Worm (Caenorhabditis elegans): ENCODE data around the gene Y97E10C.1.

The Y97E10C.1 gene

ce11 chrV:7728003-7728678, 538 bp upstream of the Y97E10C.1 start:
- 0 out of 2 replicates have a peak, but pooled peaks have one; percentile 36 for TF ChIP-seq klf-2 (GFP tag; conservative IDR thresholded peaks at IDR 0.05)
- no peak for TF ChIP-seq med-1 (GFP tag; optimal IDR thresholded peaks at IDR 0.05; ENCODE audit: insufficient read depth)
- TF ChIP-seq ztf-29 (GFP tag; IDR thresholded peaks at IDR 0.05): no peak
- 0 out of 2 replicates have a peak, but pooled peaks have one; percentile 41 for TF ChIP-seq flt-1 (GFP tag; IDR thresholded peaks at IDR 0.05)
- TF ChIP-seq cog-1 (tag; optimal IDR thresholded peaks at IDR 0.05): peak; percentile 48

ce11 chrV:7730488-7730887, 1.8 kb downstream of the Y97E10C.1 start:
- TF ChIP-seq med-1 (GFP tag; optimal IDR thresholded peaks at IDR 0.05; ENCODE audit: insufficient read depth) (no peak), ztf-29 (GFP tag; IDR thresholded peaks at IDR 0.05) (no peak), tab-1 (GFP tag; IDR thresholded peaks at IDR 0.05) (no peak), klf-2 (GFP tag; conservative IDR thresholded peaks at IDR 0.05) (0 out of 2 replicates have a peak, but pooled peaks have one; percentile 36), T22C8.4 (GFP tag; IDR thresholded peaks at IDR 0.05) (no peak), ref-1 (GFP tag; conservative IDR thresholded peaks at IDR 0.05) (no peak), flt-1 (GFP tag; IDR thresholded peaks at IDR 0.05) (peak; percentile 77; the same call in 1 of the 2 replicates), ztf-23 (GFP tag; IDR thresholded peaks at IDR 0.05) (no peak), cog-1 (tag; optimal IDR thresholded peaks at IDR 0.05) (no peak)

ce11 chrV:7733240-7733765, 4.6 kb downstream of the Y97E10C.1 start:
- TF ChIP-seq flt-1 (GFP tag; IDR thresholded peaks at IDR 0.05) (no peak), T22C8.4 (GFP tag; IDR thresholded peaks at IDR 0.05) (no peak), cog-1 (tag; optimal IDR thresholded peaks at IDR 0.05) (no peak), tab-1 (GFP tag; IDR thresholded peaks at IDR 0.05) (no peak), ztf-29 (GFP tag; IDR thresholded peaks at IDR 0.05) (no peak), ref-1 (GFP tag; conservative IDR thresholded peaks at IDR 0.05) (no peak), med-1 (GFP tag; optimal IDR thresholded peaks at IDR 0.05; ENCODE audit: insufficient read depth) (no peak), ztf-23 (GFP tag; IDR thresholded peaks at IDR 0.05) (no peak), klf-2 (GFP tag; conservative IDR thresholded peaks at IDR 0.05) (no peak)

- TF ChIP-seq cog-1 (tag; optimal IDR thresholded peaks at IDR 0.05) (peak; percentile 42), tab-1 (GFP tag; IDR thresholded peaks at IDR 0.05) (no peak), ref-1 (GFP tag; conservative IDR thresholded peaks at IDR 0.05) (no peak), ztf-23 (GFP tag; IDR thresholded peaks at IDR 0.05) (peak; percentile 62), ztf-29 (GFP tag; IDR thresholded peaks at IDR 0.05) (no peak), flt-1 (GFP tag; IDR thresholded peaks at IDR 0.05) (peak; percentile 41; the same call in 1 of the 2 replicates)
These were observed 6.2 kb downstream of the Y97E10C.1 start, which contains the start of gene clic-1 for ce11 chrV:7734909-7735308. clic-1 (minus strand) TSS chrV:7734911.

- TF ChIP-seq ztf-23 (GFP tag; IDR thresholded peaks at IDR 0.05): no peak
- TF ChIP-seq klf-2 (GFP tag; conservative IDR thresholded peaks at IDR 0.05): no peak
- no peak for TF ChIP-seq tab-1 (GFP tag; IDR thresholded peaks at IDR 0.05)
- no peak for TF ChIP-seq cog-1 (tag; optimal IDR thresholded peaks at IDR 0.05)
- no peak for TF ChIP-seq med-1 (GFP tag; optimal IDR thresholded peaks at IDR 0.05; ENCODE audit: insufficient read depth)
- no peak for TF ChIP-seq flt-1 (GFP tag; IDR thresholded peaks at IDR 0.05)
- TF ChIP-seq T22C8.4 (GFP tag; IDR thresholded peaks at IDR 0.05): no peak
- TF ChIP-seq ztf-29 (GFP tag; IDR thresholded peaks at IDR 0.05): no peak
- TF ChIP-seq ref-1 (GFP tag; conservative IDR thresholded peaks at IDR 0.05): no peak
These were observed 6.6 kb downstream of the Y97E10C.1 start, which contains the start of gene srr-10 for ce11 chrV:7735319-7735718. srr-10 (plus strand) TSS chrV:7735619.

ce11 chrV:7737710-7738109, 9.0 kb downstream of the Y97E10C.1 start, which contains the start of gene srr-9:
srr-9 (plus strand) TSS chrV:7738010.
- TF ChIP-seq flt-1 (GFP tag; IDR thresholded peaks at IDR 0.05) (no peak), cog-1 (tag; optimal IDR thresholded peaks at IDR 0.05) (no peak), ztf-23 (GFP tag; IDR thresholded peaks at IDR 0.05) (no peak), tab-1 (GFP tag; IDR thresholded peaks at IDR 0.05) (no peak), ref-1 (GFP tag; conservative IDR thresholded peaks at IDR 0.05) (no peak), med-1 (GFP tag; optimal IDR thresholded peaks at IDR 0.05; ENCODE audit: insufficient read depth) (no peak), T22C8.4 (GFP tag; IDR thresholded peaks at IDR 0.05) (no peak), klf-2 (GFP tag; conservative IDR thresholded peaks at IDR 0.05) (no peak), ztf-29 (GFP tag; IDR thresholded peaks at IDR 0.05) (no peak)

- TF ChIP-seq ref-1 (GFP tag; conservative IDR thresholded peaks at IDR 0.05) (no peak), ztf-23 (GFP tag; IDR thresholded peaks at IDR 0.05) (no peak), tab-1 (GFP tag; IDR thresholded peaks at IDR 0.05) (no peak), flt-1 (GFP tag; IDR thresholded peaks at IDR 0.05) (no peak), cog-1 (tag; optimal IDR thresholded peaks at IDR 0.05) (no peak), ztf-29 (GFP tag; IDR thresholded peaks at IDR 0.05) (no peak), med-1 (GFP tag; optimal IDR thresholded peaks at IDR 0.05; ENCODE audit: insufficient read depth) (no peak), T22C8.4 (GFP tag; IDR thresholded peaks at IDR 0.05) (no peak), klf-2 (GFP tag; conservative IDR thresholded peaks at IDR 0.05) (no peak)
These were observed 11.3 kb downstream of the Y97E10C.1 start for ce11 chrV:7739949-7740348.

- TF ChIP-seq ztf-23 (GFP tag; IDR thresholded peaks at IDR 0.05) (no peak), cog-1 (tag; optimal IDR thresholded peaks at IDR 0.05) (no peak), med-1 (GFP tag; optimal IDR thresholded peaks at IDR 0.05; ENCODE audit: insufficient read depth) (no peak), klf-2 (GFP tag; conservative IDR thresholded peaks at IDR 0.05) (no peak), flt-1 (GFP tag; IDR thresholded peaks at IDR 0.05) (no peak), ztf-29 (GFP tag; IDR thresholded peaks at IDR 0.05) (no peak), T22C8.4 (GFP tag; IDR thresholded peaks at IDR 0.05) (no peak), ref-1 (GFP tag; conservative IDR thresholded peaks at IDR 0.05) (no peak), tab-1 (GFP tag; IDR thresholded peaks at IDR 0.05) (no peak)
These were observed 13.2 kb downstream of the Y97E10C.1 start for ce11 chrV:7741918-7742317.

ce11 chrV:7742485-7742959, 13.8 kb downstream of the Y97E10C.1 start, which contains the start of gene fbxl-5:
fbxl-5 (plus strand) TSS chrV:7742909.
- no peak for TF ChIP-seq ztf-23 (GFP tag; IDR thresholded peaks at IDR 0.05)
- TF ChIP-seq ref-1 (GFP tag; conservative IDR thresholded peaks at IDR 0.05): no peak
- no peak for TF ChIP-seq tab-1 (GFP tag; IDR thresholded peaks at IDR 0.05)
- no peak for TF ChIP-seq med-1 (GFP tag; optimal IDR thresholded peaks at IDR 0.05; ENCODE audit: insufficient read depth)
- no peak for TF ChIP-seq flt-1 (GFP tag; IDR thresholded peaks at IDR 0.05)
- no peak for TF ChIP-seq klf-2 (GFP tag; conservative IDR thresholded peaks at IDR 0.05)
- TF ChIP-seq T22C8.4 (GFP tag; IDR thresholded peaks at IDR 0.05): no peak
- TF ChIP-seq ztf-29 (GFP tag; IDR thresholded peaks at IDR 0.05): no peak
- no peak for TF ChIP-seq cog-1 (tag; optimal IDR thresholded peaks at IDR 0.05)

Data from whole organism, midembryonic.